Worm (Caenorhabditis elegans): ENCODE data around the gene cup-16.

The cup-16 gene

ce11 chrII:8744555-8745448, 37.8 kb downstream of the cup-16 start (continued):
- TF ChIP-seq die-1 (tag; optimal IDR thresholded peaks at IDR 0.05): no peak
- TF ChIP-seq madf-6 (GFP tag; IDR thresholded peaks at IDR 0.05): peak; percentile 44; the same call in 1 of the 2 replicates

- TF ChIP-seq C17E4.6 (GFP tag; IDR thresholded peaks at IDR 0.05) (no peak), mxl-1 (tag; optimal IDR thresholded peaks at IDR 0.05) (no peak), tbx-9 (tag; optimal IDR thresholded peaks at IDR 0.05; ENCODE audit: borderline replicate concordance) (no peak), ztf-28 (GFP tag; IDR thresholded peaks at IDR 0.05) (no peak), hmg-1.2 (GFP tag; IDR thresholded peaks at IDR 0.05) (0 out of 2 replicates have a peak, but pooled peaks have one; percentile 2), tbp1 (GFP tag; optimal IDR thresholded peaks at IDR 0.05) (no peak), madf-3 (GFP tag; IDR thresholded peaks at IDR 0.05) (0 out of 2 replicates have a peak, but pooled peaks have one; percentile 3), rpc-1 (optimal IDR thresholded peaks at IDR 0.05) (no peak), rpc-1 (tag; optimal IDR thresholded peaks at IDR 0.05) (no peak), pha-4 (tag; optimal IDR thresholded peaks at IDR 0.05) (no peak), nhr-80 (tag; optimal IDR thresholded peaks at IDR 0.05) (no peak), ama-1 (optimal IDR thresholded peaks at IDR 0.05) (peak; percentile 50), ama-1 (GFP tag; optimal IDR thresholded peaks at IDR 0.05) (peak in 1 of 2 experiments; percentile 36), egl-18 (GFP tag; IDR thresholded peaks at IDR 0.05) (no peak), B0261.1 (tag; optimal IDR thresholded peaks at IDR 0.05) (no peak), Y56A3A.18 (GFP tag; IDR thresholded peaks at IDR 0.05) (no peak; the same call in 1 of the 2 replicates), Y95B8A.8 (GFP tag; IDR thresholded peaks at IDR 0.05) (no peak), nfyb-1 (GFP tag; IDR thresholded peaks at IDR 0.05) (no peak), repo-1 (tag; optimal IDR thresholded peaks at IDR 0.05) (peak; percentile 50), rec-8 (tag; optimal IDR thresholded peaks at IDR 0.05) (no peak), C06A6.2 (GFP tag; conservative IDR thresholded peaks at IDR 0.05) (peak; percentile 11; the same call in 1 of the 2 replicates), dpl-1 (GFP tag; optimal IDR thresholded peaks at IDR 0.05) (no peak), Y53G8AR.9 (GFP tag; conservative IDR thresholded peaks at IDR 0.05) (peak; percentile 5; the same call in 1 of the 2 replicates), ets-4 (GFP tag; optimal IDR thresholded peaks at IDR 0.05) (no peak), nhr-90 (tag; optimal IDR thresholded peaks at IDR 0.05) (peak; percentile 22), fkh-3 (tag; optimal IDR thresholded peaks at IDR 0.05) (no peak), attf-5 (GFP tag; optimal IDR thresholded peaks at IDR 0.05) (no peak), F23B12.7 (tag; optimal IDR thresholded peaks at IDR 0.05; ENCODE audit: insufficient read depth) (no peak), lin-54 (GFP tag; optimal IDR thresholded peaks at IDR 0.05) (no peak), let-526 (GFP tag; IDR thresholded peaks at IDR 0.05) (0 out of 2 replicates have a peak, but pooled peaks have one; percentile 3), hlh-26 (GFP tag; conservative IDR thresholded peaks at IDR 0.05) (no peak), F33H1.4 (GFP tag; IDR thresholded peaks at IDR 0.05) (no peak), xnd-1 (tag; optimal IDR thresholded peaks at IDR 0.05) (no peak), sdz-38 (tag; optimal IDR thresholded peaks at IDR 0.05) (no peak), madf-10 (tag; optimal IDR thresholded peaks at IDR 0.05) (no peak), B0035.1 (tag; optimal IDR thresholded peaks at IDR 0.05) (no peak), ztf-6 (GFP tag; IDR thresholded peaks at IDR 0.05) (no peak), unc-130 (GFP tag; optimal IDR thresholded peaks at IDR 0.05) (no peak), F37B4.10 (GFP tag; IDR thresholded peaks at IDR 0.05) (no peak), B0019.2 (GFP tag; conservative IDR thresholded peaks at IDR 0.05) (no peak), ceh-40 (GFP tag; IDR thresholded peaks at IDR 0.05) (no peak), Y53F4B.3 (GFP tag; IDR thresholded peaks at IDR 0.05) (no peak)
Observed at ce11 chrII:8745449-8746297, 38.7 kb downstream of the cup-16 start.

All from whole organism, young adult.